Fruit fly (Drosophila melanogaster) whole organism: ENCODE data around the gene CG6083.

ENCODE experiments used
- CG8478 ChIP-seq: fragments of >200 bp; optimal IDR thresholded peaks from 2 replicates; lab custom pipeline; 2018; ENCODE audit warnings: inconsistent platforms
- Dll ChIP-seq: fragments of >200 bp; optimal IDR thresholded peaks from 2 replicates; lab custom pipeline; 2017
- EcR ChIP-seq, 2 experiments: fragments of >200 bp; optimal IDR thresholded peaks; 2 replicates each; lab custom pipeline; 2017; ENCODE audit warnings: missing biosample characterization in 2 of 2, missing genetic modification characterization in 2 of 2, missing genetic modification reagents in 2 of 2
- pan ChIP-seq: fragments of >200 bp; optimal IDR thresholded peaks from 2 replicates; lab custom pipeline; 2017
- psq ChIP-seq: fragments of >200 bp; optimal IDR thresholded peaks from 2 replicates; lab custom pipeline; 2017
- usp ChIP-seq: fragments of >200 bp; optimal IDR thresholded peaks from 2 replicates; lab custom pipeline; 2017; ENCODE audit warnings: missing biosample characterization, missing genetic modification characterization, mixed read lengths

Gene CG6083

DNA sequence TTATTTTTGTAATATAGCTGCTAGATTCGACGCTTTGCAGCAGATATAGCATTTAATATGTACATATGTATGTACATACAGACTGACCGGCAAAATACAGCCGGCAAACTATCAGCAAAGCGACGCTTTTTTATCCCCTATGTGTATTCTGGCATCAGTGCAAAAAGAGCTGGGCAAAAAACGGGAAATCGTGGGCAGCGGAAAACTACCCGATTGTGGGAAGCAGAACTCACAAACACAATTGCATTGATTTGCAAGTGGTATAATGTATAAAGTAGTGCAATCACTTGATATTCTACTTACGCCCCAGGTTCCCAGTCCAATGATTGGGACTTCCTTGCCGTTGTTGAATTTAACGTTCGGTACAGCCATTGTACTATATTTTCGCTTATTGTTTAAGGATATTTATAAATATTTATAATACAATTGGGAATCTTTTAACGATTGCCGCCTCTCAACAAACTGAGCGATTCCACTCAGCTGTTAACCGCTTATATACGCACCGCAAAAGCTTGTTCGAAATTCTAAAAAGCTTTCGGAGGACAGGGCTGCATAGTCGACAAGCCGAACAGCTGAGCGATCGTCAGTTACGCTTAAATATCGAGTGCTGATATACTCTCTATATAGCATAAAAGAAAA is 2.6 kb downstream of the CG6083 start:
- no peak for TF ChIP-seq psq (lab: Kevin White, UChicago)
- no peak for TF ChIP-seq EcR (GFP tag; optimal IDR thresholded peaks at IDR 0.05; lab: Kevin White, UChicago)
- TF ChIP-seq usp (GFP tag; lab: Kevin White, UChicago): no peak
- TF ChIP-seq CG8478 (lab: Kevin White, UChicago): no peak
- no peak for TF ChIP-seq Dll (lab: Kevin White, UChicago)
- no peak for TF ChIP-seq pan (lab: Kevin White, UChicago)

DNA sequence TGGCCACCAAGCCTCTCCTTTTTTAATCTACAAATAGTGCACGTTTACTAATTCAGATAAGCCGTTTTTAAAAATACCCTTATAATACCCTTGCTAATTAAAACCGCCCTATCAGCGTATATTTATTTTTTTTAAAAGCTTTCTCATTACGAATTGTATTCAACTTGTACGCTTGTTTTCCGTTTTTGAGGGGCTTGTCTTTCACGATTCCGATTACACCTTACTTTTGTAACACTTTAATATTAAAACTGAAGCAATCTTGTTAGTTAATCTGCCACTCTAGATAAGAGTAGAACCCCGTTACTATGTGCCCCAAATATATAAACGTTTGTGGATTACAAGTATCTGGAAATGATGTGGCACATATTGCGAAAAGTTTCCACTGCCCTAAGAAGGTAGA is 3.2 kb downstream of the CG6083 start:
- TF ChIP-seq psq (lab: Kevin White, UChicago): no peak

DNA sequence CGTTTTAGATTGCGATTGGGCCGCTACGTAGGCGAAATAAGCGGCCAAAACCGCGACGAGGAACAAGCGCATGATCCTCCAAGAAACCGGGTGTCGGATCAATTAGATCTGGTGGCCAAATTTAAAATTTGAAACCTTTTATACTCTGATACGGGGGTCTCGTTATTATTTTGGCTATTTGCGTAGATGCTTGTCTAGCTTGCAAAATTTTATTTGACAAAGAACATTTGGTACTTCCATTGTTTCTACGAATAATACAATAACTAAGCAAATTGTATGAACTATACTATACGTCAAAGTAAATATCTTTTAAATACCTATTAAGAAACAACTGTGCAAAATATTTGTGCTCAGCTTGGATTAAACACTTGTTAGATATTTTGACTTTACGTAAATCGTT is 5.9 kb downstream of the CG6083 start, which contains the start of gene Muc68Ca:
Gene Muc68Ca, minus strand, starts transcription at position 101 of the 400 bp plus-strand sequence.
- TF ChIP-seq psq (lab: Kevin White, UChicago) (no peak), usp (GFP tag; lab: Kevin White, UChicago) (no peak), CG8478 (lab: Kevin White, UChicago) (no peak), pan (lab: Kevin White, UChicago) (no peak), Dll (lab: Kevin White, UChicago) (no peak), EcR (GFP tag; optimal IDR thresholded peaks at IDR 0.05; lab: Kevin White, UChicago) (no peak)

DNA sequence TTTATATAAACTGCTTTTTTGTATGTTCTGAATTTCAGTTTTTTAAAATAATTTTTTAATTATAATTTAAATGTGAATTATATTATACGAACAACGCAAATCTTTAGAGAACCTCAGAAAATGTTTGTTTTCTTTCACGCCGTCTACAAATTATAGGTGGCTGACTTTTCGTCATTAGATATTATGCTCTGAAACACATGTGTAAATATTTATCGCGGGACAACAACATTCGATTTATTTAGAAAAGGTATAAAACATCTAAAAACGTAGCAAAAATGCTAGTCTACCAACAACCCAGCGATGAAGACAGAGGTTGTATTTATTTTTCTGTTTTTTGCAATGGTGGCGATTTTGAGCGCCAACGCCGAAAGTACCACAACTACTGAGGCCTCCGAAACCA is 16.1 kb downstream of the CG6083 start, which contains the start of gene CG42832:
Gene CG42832, plus strand, starts transcription at position 301 of the 400 bp plus-strand sequence.
- TF ChIP-seq CG8478 (lab: Kevin White, UChicago) (no peak), Dll (lab: Kevin White, UChicago) (no peak), usp (GFP tag; lab: Kevin White, UChicago) (no peak), EcR (GFP tag; optimal IDR thresholded peaks at IDR 0.05; lab: Kevin White, UChicago) (no peak), psq (lab: Kevin White, UChicago) (no peak), pan (lab: Kevin White, UChicago) (no peak)

DNA sequence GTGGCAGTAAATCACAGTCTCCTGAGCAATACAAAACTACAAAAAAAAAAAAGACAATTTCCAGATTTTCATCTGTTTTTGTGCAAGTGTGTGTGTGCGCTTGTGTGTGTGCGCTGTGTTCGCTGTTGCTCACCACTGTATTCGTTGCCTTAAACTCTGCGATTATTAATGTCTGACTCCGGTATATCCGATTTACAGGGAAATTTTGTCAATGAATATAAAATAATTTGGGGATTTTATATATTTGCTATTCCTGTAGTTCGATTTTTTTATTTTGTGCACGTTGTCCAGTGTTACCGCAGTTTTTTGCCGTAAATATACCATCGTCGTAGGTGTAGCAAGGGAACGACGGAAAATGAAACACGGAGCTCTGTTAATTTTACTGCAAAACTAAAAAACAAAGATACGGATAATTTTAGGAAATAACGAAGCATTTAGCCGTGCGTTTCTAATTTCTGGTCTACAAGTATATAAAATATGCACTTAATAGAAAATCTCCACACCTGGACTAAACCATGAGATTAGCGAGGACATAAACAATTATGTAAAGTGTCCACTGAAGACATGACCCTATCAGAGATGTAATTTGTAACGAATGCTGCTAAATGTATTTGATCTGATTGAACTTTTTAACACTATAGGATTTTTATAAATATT is 16.6 kb downstream of the CG6083 start, which contains the start of gene Duba:
Gene Duba, minus strand, starts transcription at position 313 of the 657 bp plus-strand sequence.
- no peak for TF ChIP-seq EcR (GFP tag; optimal IDR thresholded peaks at IDR 0.05; lab: Kevin White, UChicago)
- no peak for TF ChIP-seq usp (GFP tag; lab: Kevin White, UChicago)
- no peak for TF ChIP-seq Dll (lab: Kevin White, UChicago)
- TF ChIP-seq psq (lab: Kevin White, UChicago): no peak

DNA sequence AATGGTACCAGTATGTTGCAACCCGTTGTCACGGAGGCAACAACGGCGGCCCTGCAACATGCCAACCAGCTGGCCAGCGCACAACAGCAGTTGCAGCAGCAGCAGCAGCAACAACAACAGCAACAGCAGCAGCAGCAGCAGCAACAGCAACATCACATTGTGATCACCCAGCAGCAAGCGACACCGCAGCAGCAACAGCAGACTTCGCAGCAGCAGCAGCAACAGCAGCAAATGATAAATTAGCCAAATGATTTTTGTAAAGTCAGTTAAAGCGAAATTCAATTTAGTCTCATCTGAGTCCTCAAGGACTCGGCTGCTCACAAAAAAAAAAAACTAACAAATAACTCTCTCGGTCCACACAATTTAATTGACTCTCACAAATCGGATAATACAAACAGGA is 21.7 kb downstream of the CG6083 start:
- no peak for TF ChIP-seq psq (lab: Kevin White, UChicago)
- no peak for TF ChIP-seq pan (lab: Kevin White, UChicago)
- TF ChIP-seq usp (GFP tag; lab: Kevin White, UChicago): no peak

DNA sequence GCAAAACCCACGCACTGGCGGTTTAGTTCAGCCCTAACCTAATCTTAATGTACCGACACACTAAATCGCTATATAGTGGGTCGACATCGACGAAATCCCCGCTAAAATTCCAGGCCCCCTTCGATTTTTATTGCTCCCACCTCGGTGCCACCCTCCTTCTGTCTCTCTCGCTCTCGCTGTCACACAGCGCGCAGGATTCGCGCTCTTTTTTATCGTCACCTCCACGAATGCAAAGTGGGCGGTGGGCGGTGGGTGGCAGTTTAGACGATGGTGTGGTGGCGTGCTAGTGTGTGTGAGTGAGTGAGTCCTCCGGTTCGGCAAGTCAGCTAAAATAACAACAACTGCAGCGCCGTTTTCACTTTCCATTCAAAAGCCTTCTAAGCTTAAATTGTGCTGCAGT is 23.9 kb downstream of the CG6083 start:
- TF ChIP-seq psq (lab: Kevin White, UChicago) (no peak), pan (lab: Kevin White, UChicago) (no peak), CG8478 (lab: Kevin White, UChicago) (no peak), EcR (GFP tag; optimal IDR thresholded peaks at IDR 0.05; lab: Kevin White, UChicago) (no peak), usp (GFP tag; lab: Kevin White, UChicago) (no peak)

DNA sequence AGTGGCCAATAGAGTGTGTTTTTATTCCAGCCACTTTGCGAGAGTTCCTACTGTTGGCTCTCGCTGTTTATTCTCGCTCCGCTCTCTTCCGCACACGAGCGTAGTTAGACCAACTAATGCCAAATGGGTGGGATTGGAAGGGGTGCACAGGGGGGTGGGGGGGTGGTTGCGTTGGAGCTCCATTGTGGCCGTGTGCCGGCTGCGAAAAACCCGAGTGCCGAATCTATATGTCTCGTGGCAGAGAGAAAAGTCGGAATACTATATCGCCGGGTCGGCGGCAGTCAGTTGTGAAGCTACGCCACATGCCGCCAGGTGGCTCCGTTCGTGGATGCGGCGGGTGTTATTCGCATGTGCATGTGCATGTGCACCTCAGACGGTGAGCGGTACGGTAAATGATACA is 24.8 kb downstream of the CG6083 start:
- TF ChIP-seq EcR (GFP tag; optimal IDR thresholded peaks at IDR 0.05; lab: Kevin White, UChicago) (no peak), psq (lab: Kevin White, UChicago) (no peak), usp (GFP tag; lab: Kevin White, UChicago) (no peak), Dll (lab: Kevin White, UChicago) (no peak), CG8478 (lab: Kevin White, UChicago) (no peak), pan (lab: Kevin White, UChicago) (no peak)

DNA sequence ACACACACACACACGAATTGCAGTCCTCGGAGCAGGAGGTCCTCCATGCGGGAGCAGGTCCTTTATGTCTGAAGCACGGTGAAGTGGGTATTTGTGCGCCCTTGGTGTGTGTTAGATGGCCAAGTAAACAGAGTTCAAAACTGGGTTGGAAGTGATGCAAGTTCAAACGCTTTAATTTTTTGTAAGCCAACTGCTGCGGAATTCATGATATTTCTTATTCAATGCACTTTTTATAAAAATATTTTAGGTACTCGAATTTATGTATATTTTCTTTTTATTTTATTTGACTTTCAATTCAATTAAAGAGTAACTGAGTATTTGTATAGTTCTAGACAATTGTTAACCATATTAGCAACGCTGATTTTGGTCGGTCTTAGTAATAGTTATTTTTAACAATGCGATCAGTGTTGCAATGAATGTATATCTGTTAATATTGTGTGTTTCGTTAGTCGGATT is 25.9 kb downstream of the CG6083 start, which contains the start of the genes CG14137 and CG46394:
Gene CG14137, minus strand, starts transcription at position 101 of the 456 bp plus-strand sequence.
Gene CG46394, plus strand, starts transcription at position 406 of the 456 bp plus-strand sequence.
- TF ChIP-seq psq (lab: Kevin White, UChicago) (no peak), Dll (lab: Kevin White, UChicago) (no peak), CG8478 (lab: Kevin White, UChicago) (no peak)

DNA sequence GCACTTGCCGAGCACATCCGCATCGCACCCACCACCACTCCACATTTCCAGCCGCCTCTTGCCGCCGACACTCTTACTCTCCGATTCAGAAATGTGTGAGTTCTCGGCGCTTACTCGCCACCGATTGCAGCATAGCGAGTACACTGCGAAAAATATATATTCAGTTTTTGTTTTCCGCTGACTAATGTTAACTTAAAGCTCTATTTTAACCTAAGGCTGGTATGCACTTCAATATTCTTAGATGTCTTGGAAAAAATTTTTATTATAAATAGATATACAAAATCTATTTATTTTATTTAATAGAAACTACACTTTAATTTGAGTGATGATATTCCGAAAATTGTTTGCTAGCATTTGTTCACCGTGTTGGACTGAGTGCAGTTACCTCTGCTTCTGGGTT is 26.7 kb downstream of the CG6083 start:
- no peak for TF ChIP-seq psq (lab: Kevin White, UChicago)
- TF ChIP-seq pan (lab: Kevin White, UChicago): no peak

DNA sequence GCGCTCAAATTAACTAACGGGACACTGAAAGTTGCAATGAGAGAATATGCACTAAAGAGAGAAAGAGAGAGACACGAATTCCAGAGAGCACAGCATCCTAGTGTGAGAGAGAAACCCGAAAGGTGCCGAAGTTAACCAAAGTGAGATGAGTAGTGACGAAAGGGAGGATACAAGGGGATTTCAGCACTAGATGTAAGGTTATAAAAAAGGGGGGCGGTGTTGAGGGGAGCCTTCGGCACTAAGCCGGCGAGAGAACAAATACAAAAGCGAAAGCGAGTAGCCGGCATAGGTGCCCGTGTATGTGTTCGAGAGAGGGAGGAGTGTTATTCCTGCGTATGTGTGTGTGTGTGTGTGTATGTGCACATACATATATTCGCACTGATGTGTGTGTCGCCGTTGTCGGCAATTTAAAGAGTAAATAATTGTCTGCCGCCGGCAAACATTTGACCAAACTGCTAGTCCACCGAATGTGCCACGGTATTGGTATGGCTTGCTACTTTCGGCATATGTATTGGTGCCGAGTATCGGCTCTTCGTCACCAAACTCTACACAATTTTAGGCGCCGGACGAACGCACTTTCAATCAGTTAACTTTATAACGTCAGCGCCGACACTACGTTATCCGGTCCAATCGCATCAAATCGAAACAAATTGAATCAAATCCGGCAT is 29.2 kb downstream of the CG6083 start, which contains the start of gene CG7368:
Gene CG7368, plus strand, starts transcription at position 618 of the 668 bp plus-strand sequence.
- TF ChIP-seq EcR (GFP tag; optimal IDR thresholded peaks at IDR 0.05; lab: Kevin White, UChicago): no peak
- TF ChIP-seq usp (GFP tag; lab: Kevin White, UChicago): no peak
- no peak for TF ChIP-seq Dll (lab: Kevin White, UChicago)
- no peak for TF ChIP-seq psq (lab: Kevin White, UChicago)
- TF ChIP-seq pan (lab: Kevin White, UChicago): no peak
